Worm (Caenorhabditis elegans) whole organism, dauer: ENCODE measurements around the gene C45B11.5.

Experiments
- unc-62 ChIP-seq: sonication (generic microtip); optimal IDR thresholded peaks from 2 replicates; lab custom pipeline; 2017; ENCODE audit warnings: missing biosample characterization, missing genetic modification reagents, missing genetic modification characterization

The C45B11.5 gene

ce11 chrV:11041499-11041898 is at the start of gene C45B11.5:
C45B11.5 (plus strand) TSS chrV:11041799.
- TF ChIP-seq unc-62 (GFP tag; lab: Kevin White, UChicago): no peak

ce11 chrV:10998797-10999196 is 42.8 kb upstream of the C45B11.5 start, which contains the start of gene F53B7.7:
F53B7.7 (plus strand) TSS chrV:10999097.
- TF ChIP-seq unc-62 (GFP tag; lab: Kevin White, UChicago): no peak

- TF ChIP-seq unc-62 (GFP tag; lab: Kevin White, UChicago): no peak
These were observed 40.9 kb upstream of the C45B11.5 start, which contains the start of gene isy-1 for ce11 chrV:11000650-11001049. isy-1 (minus strand) TSS chrV:11000699.

- TF ChIP-seq unc-62 (GFP tag; lab: Kevin White, UChicago): no peak
These were observed 39.2 kb upstream of the C45B11.5 start, which contains the start of gene F53B7.4 for ce11 chrV:11002434-11002833. F53B7.4 (minus strand) TSS chrV:11002534.

ce11 chrV:11004094-11004493 is 37.5 kb upstream of the C45B11.5 start:
- TF ChIP-seq unc-62 (GFP tag; lab: Kevin White, UChicago): no peak

- no peak for TF ChIP-seq unc-62 (GFP tag; lab: Kevin White, UChicago)
These were observed 33.9 kb upstream of the C45B11.5 start for ce11 chrV:11007651-11008050.

ce11 chrV:11009124-11009524 is 32.5 kb upstream of the C45B11.5 start:
- TF ChIP-seq unc-62 (GFP tag; lab: Kevin White, UChicago): no peak

- no peak for TF ChIP-seq unc-62 (GFP tag; lab: Kevin White, UChicago)
These were observed 30.8 kb upstream of the C45B11.5 start for ce11 chrV:11010768-11011167.

ce11 chrV:11011807-11012206 is 29.8 kb upstream of the C45B11.5 start:
- no peak for TF ChIP-seq unc-62 (GFP tag; lab: Kevin White, UChicago)

ce11 chrV:11012419-11012818 is 29.2 kb upstream of the C45B11.5 start, which contains the start of gene C13G3.1:
C13G3.1 (minus strand) TSS chrV:11012465.
- TF ChIP-seq unc-62 (GFP tag; lab: Kevin White, UChicago): no peak

- TF ChIP-seq unc-62 (GFP tag; lab: Kevin White, UChicago): no peak
These were observed 28.4 kb upstream of the C45B11.5 start for ce11 chrV:11013179-11013578.

ce11 chrV:11014758-11015157 is 26.8 kb upstream of the C45B11.5 start:
- no peak for TF ChIP-seq unc-62 (GFP tag; lab: Kevin White, UChicago)

- TF ChIP-seq unc-62 (GFP tag; lab: Kevin White, UChicago): no peak
These were observed 24.6 kb upstream of the C45B11.5 start for ce11 chrV:11016846-11017553.

ce11 chrV:11022817-11023216 is 18.8 kb upstream of the C45B11.5 start, which contains the start of the genes C13G3.12 and hot-6:
C13G3.12 (minus strand) TSS chrV:11022917.
hot-6 (minus strand) TSS chrV:11022937.
- TF ChIP-seq unc-62 (GFP tag; lab: Kevin White, UChicago): no peak

- TF ChIP-seq unc-62 (GFP tag; lab: Kevin White, UChicago): no peak
These were observed 13.9 kb upstream of the C45B11.5 start for ce11 chrV:11027740-11028139.

ce11 chrV:11029309-11029708 is 12.3 kb upstream of the C45B11.5 start:
- no peak for TF ChIP-seq unc-62 (GFP tag; lab: Kevin White, UChicago)

- no peak for TF ChIP-seq unc-62 (GFP tag; lab: Kevin White, UChicago)
These were observed 10.9 kb upstream of the C45B11.5 start for ce11 chrV:11030675-11031074.
